Fruit fly (Drosophila melanogaster) whole organism, adult: Measurements from ENCODE around the gene mib1.

ENCODE experiments used
- CG5204 ChIP-seq: fragments of 200-800 bp; sonication (Bioruptor generic); optimal IDR thresholded peaks from 2 replicates; lab custom pipeline; 2016; ENCODE audit warnings: missing biosample characterization, missing genetic modification characterization
- Clk ChIP-seq: fragments of 200-800 bp; sonication (Bioruptor generic); optimal IDR thresholded peaks from 2 replicates; lab custom pipeline; 2017; ENCODE audit warnings: missing biosample characterization, missing genetic modification characterization
- cic ChIP-seq: fragments of 200-800 bp; sonication (Bioruptor generic); optimal IDR thresholded peaks from 2 replicates; lab custom pipeline; 2017; ENCODE audit warnings: missing biosample characterization, mild to moderate bottlenecking, missing genetic modification characterization, moderate library complexity
- pad ChIP-seq: fragments of 200-800 bp; sonication (Bioruptor generic); optimal IDR thresholded peaks from 3 replicates; lab custom pipeline; 2017; ENCODE audit warnings: missing biosample characterization, missing genetic modification characterization, mild to moderate bottlenecking, moderate library complexity, missing genetic modification reagents
- tj ChIP-seq: fragments of 200-800 bp; sonication (Bioruptor generic); optimal IDR thresholded peaks from 3 replicates; lab custom pipeline; 2017; ENCODE audit warnings: missing biosample characterization, mild to moderate bottlenecking, missing genetic modification characterization, moderate library complexity

dm6 chr3L:16014515-16014914 is 2.9 kb upstream of the mib1 start:
- TF ChIP-seq CG5204 (no peak), pad (GFP tag; lab: Kevin White, UChicago) (no peak), cic (GFP tag; lab: Kevin White, UChicago) (no peak), tj (GFP tag; lab: Kevin White, UChicago) (no peak), Clk (GFP tag; lab: Kevin White, UChicago) (no peak)
